Worm (Caenorhabditis elegans): ENCODE data around the gene cca-1.

cca-1 gene

ce11 chrX:7817555-7817954, 58.2 kb downstream of the cca-1 start:
- TF ChIP-seq ama-1 (optimal IDR thresholded peaks at IDR 0.05), result no peak
- no peak for TF ChIP-seq R02D3.7 (tag; optimal IDR thresholded peaks at IDR 0.05)
- TF ChIP-seq nhr-76 (tag; optimal IDR thresholded peaks at IDR 0.05), result no peak
- no peak for TF ChIP-seq ceh-16 (tag; optimal IDR thresholded peaks at IDR 0.05)
- TF ChIP-seq egl-27 (tag; optimal IDR thresholded peaks at IDR 0.05), result no peak

ce11 chrX:7816434-7816974, 59.2 kb downstream of the cca-1 start, which contains the start of the genes sek-1 and R03G5.6:
TSS of gene sek-1 (plus strand) at chrX:7816734.
TSS of gene R03G5.6 (minus strand) at chrX:7816924.
- TF ChIP-seq zag-1 (tag; optimal IDR thresholded peaks at IDR 0.05), result no peak
- TF ChIP-seq elt-1 (tag; optimal IDR thresholded peaks at IDR 0.05), result no peak
- TF ChIP-seq R02D3.7 (tag; optimal IDR thresholded peaks at IDR 0.05), result no peak
- no peak for TF ChIP-seq nhr-11 (tag; optimal IDR thresholded peaks at IDR 0.05)
- TF ChIP-seq pha-4 (tag; optimal IDR thresholded peaks at IDR 0.05), result no peak
- TF ChIP-seq nhr-43 (tag; optimal IDR thresholded peaks at IDR 0.05; ENCODE audit: poor library complexity, severe bottlenecking), result no peak
- no peak for TF ChIP-seq egl-5 (tag; optimal IDR thresholded peaks at IDR 0.05)
- no peak for TF ChIP-seq tbx-2 (tag; optimal IDR thresholded peaks at IDR 0.05)
- no peak for TF ChIP-seq hmg-11 (tag; optimal IDR thresholded peaks at IDR 0.05)
- no peak for TF ChIP-seq pqm-1 (tag; optimal IDR thresholded peaks at IDR 0.05)
- no peak for TF ChIP-seq nhr-28 (tag; optimal IDR thresholded peaks at IDR 0.05)
- no peak for TF ChIP-seq ceh-28 (tag; optimal IDR thresholded peaks at IDR 0.05)
- TF ChIP-seq eor-1 (tag; optimal IDR thresholded peaks at IDR 0.05), result no peak
- no peak for TF ChIP-seq mml-1 (tag; optimal IDR thresholded peaks at IDR 0.05)
- TF ChIP-seq ztf-4 (tag; optimal IDR thresholded peaks at IDR 0.05), result no peak
- no peak for TF ChIP-seq lin-15B (tag; optimal IDR thresholded peaks at IDR 0.05)

ce11 chrX:7815230-7815629, 60.5 kb downstream of the cca-1 start:
- no peak for TF ChIP-seq jun-1 (tag; optimal IDR thresholded peaks at IDR 0.05)
- no peak for TF ChIP-seq ceh-82 (tag; optimal IDR thresholded peaks at IDR 0.05)
- TF ChIP-seq ceh-16 (tag; optimal IDR thresholded peaks at IDR 0.05), result no peak
- no peak for TF ChIP-seq lsy-12 (tag; optimal IDR thresholded peaks at IDR 0.05)
- TF ChIP-seq aly-2 (tag; optimal IDR thresholded peaks at IDR 0.05), result no peak
- TF ChIP-seq zag-1 (tag; optimal IDR thresholded peaks at IDR 0.05), result no peak
- TF ChIP-seq snpc-4 (tag; optimal IDR thresholded peaks at IDR 0.05), result no peak
- TF ChIP-seq unc-62 (GFP tag; optimal IDR thresholded peaks at IDR 0.05), result no peak
- no peak for TF ChIP-seq R02D3.7 (tag; optimal IDR thresholded peaks at IDR 0.05)
- TF ChIP-seq nhr-28 (tag; optimal IDR thresholded peaks at IDR 0.05), result no peak
- no peak for TF ChIP-seq elt-3 (tag; optimal IDR thresholded peaks at IDR 0.05)
- TF ChIP-seq nfya-1 (tag; optimal IDR thresholded peaks at IDR 0.05; ENCODE audit: insufficient read depth), result no peak
- TF ChIP-seq egl-27 (tag; optimal IDR thresholded peaks at IDR 0.05), result no peak
- no peak for TF ChIP-seq nhr-67 (tag; optimal IDR thresholded peaks at IDR 0.05)
- no peak for TF ChIP-seq nhr-43 (tag; optimal IDR thresholded peaks at IDR 0.05; ENCODE audit: poor library complexity, severe bottlenecking)
- TF ChIP-seq pha-4 (tag; optimal IDR thresholded peaks at IDR 0.05), result no peak

- peak; percentile 71 for TF ChIP-seq pha-4 (tag; optimal IDR thresholded peaks at IDR 0.05)
- TF ChIP-seq fkh-10 (GFP tag; optimal IDR thresholded peaks at IDR 0.05), result no peak
- TF ChIP-seq ceh-9 (tag; optimal IDR thresholded peaks at IDR 0.05), result no peak
- peak; percentile 67 for TF ChIP-seq nhr-23 (tag; optimal IDR thresholded peaks at IDR 0.05)
- TF ChIP-seq nfya-1 (tag; optimal IDR thresholded peaks at IDR 0.05; ENCODE audit: insufficient read depth), result peak; percentile 21
- TF ChIP-seq lsy-12 (tag; optimal IDR thresholded peaks at IDR 0.05), result no peak
- peak; percentile 62 for TF ChIP-seq nhr-25 (tag; optimal IDR thresholded peaks at IDR 0.05)
- TF ChIP-seq elt-1 (tag; optimal IDR thresholded peaks at IDR 0.05), result no peak
- no peak for TF ChIP-seq hmg-11 (tag; optimal IDR thresholded peaks at IDR 0.05)
- no peak for TF ChIP-seq unc-62 (GFP tag; optimal IDR thresholded peaks at IDR 0.05)
- TF ChIP-seq ceh-82 (tag; optimal IDR thresholded peaks at IDR 0.05), result no peak
- peak; percentile 77 for TF ChIP-seq ceh-28 (tag; optimal IDR thresholded peaks at IDR 0.05)
- TF ChIP-seq elt-2 (tag; optimal IDR thresholded peaks at IDR 0.05), result peak; percentile 88
- TF ChIP-seq sea-2 (GFP tag; optimal IDR thresholded peaks at IDR 0.05), result no peak
- TF ChIP-seq nhr-76 (tag; optimal IDR thresholded peaks at IDR 0.05), result no peak
- no peak for TF ChIP-seq mdl-1 (tag; optimal IDR thresholded peaks at IDR 0.05)
- no peak for TF ChIP-seq mml-1 (tag; optimal IDR thresholded peaks at IDR 0.05)
- no peak for TF ChIP-seq elt-3 (tag; optimal IDR thresholded peaks at IDR 0.05)
- peak; percentile 86 for TF ChIP-seq pqm-1 (tag; optimal IDR thresholded peaks at IDR 0.05)
- no peak for TF ChIP-seq nhr-12 (tag; optimal IDR thresholded peaks at IDR 0.05)
- peak; percentile 34 for TF ChIP-seq jun-1 (tag; optimal IDR thresholded peaks at IDR 0.05)
- TF ChIP-seq lin-39 (tag; optimal IDR thresholded peaks at IDR 0.05), result no peak
- no peak for TF ChIP-seq ztf-4 (tag; optimal IDR thresholded peaks at IDR 0.05)
Observed at ce11 chrX:7814747-7815146, 61.0 kb downstream of the cca-1 start.
